Fruit fly (Drosophila melanogaster) whole organism, pupa: ENCODE data around the gene CG32032.

Experiments
- CG15710 ChIP-seq: fragments of 200-800 bp; sonication (Bioruptor generic); optimal IDR thresholded peaks from 2 replicates; lab custom pipeline; 2018; ENCODE audit warnings: missing biosample characterization, mild to moderate bottlenecking, missing genetic modification characterization, moderate library complexity
- CG32121 ChIP-seq: fragments of 200-800 bp; sonication (Bioruptor generic); IDR thresholded peaks from 2 replicates; pipeline ENCODE4 v1.3.6; 2022; ENCODE audit warnings: missing biosample characterization, missing genetic modification characterization
- CG8301 ChIP-seq: fragments of 200-800 bp; sonication (Bioruptor generic); optimal IDR thresholded peaks from 2 replicates; lab custom pipeline; 2018; ENCODE audit warnings: missing biosample characterization, mild to moderate bottlenecking, missing genetic modification characterization
- CG9948 ChIP-seq: fragments of 200-800 bp; sonication (Bioruptor generic); optimal IDR thresholded peaks from 2 replicates; lab custom pipeline; 2018; ENCODE audit warnings: missing biosample characterization, mild to moderate bottlenecking, missing genetic modification characterization, moderate library complexity
- D1 ChIP-seq: fragments of 200-800 bp; sonication (Bioruptor generic); optimal IDR thresholded peaks from 2 replicates; lab custom pipeline; 2018; ENCODE audit warnings: missing biosample characterization, mild to moderate bottlenecking, missing genetic modification characterization, moderate library complexity
- Pif1B ChIP-seq: fragments of 200-800 bp; sonication (Bioruptor generic); optimal IDR thresholded peaks from 3 replicates; lab custom pipeline; 2016; ENCODE audit warnings: missing biosample characterization, missing genetic modification characterization

dm6 chr3L:9051830-9052259 lies 41.0 kb upstream of the CG32032 start:
- TF ChIP-seq CG8301: no peak
- no peak for TF ChIP-seq D1 (tag; lab: Kevin White, UChicago)
- TF ChIP-seq Pif1B (GFP tag; lab: Kevin White, UChicago): no peak
- TF ChIP-seq CG32121 (GFP tag; lab: Robert Waterston, UW): no peak
- TF ChIP-seq CG9948 (tag; lab: Kevin White, UChicago): no peak
- no peak for TF ChIP-seq CG15710 (tag; lab: Kevin White, UChicago)
